Worm (Caenorhabditis elegans) whole organism, L4 larva: Measurements from ENCODE around the gene R11D1.2.

Experiments used
- D1046.2 ChIP-seq: fragments of 200-800 bp; sonication (Bioruptor generic); IDR thresholded peaks from 2 replicates; pipeline ENCODE4 v1.3.6; 2022; ENCODE audit warnings: missing genetic modification characterization, missing compliant biosample characterization
- F26F4.8 ChIP-seq: fragments of 200-800 bp; sonication (Bioruptor generic); conservative IDR thresholded peaks from 2 replicates; pipeline ENCODE4 v1.3.6; 2022; ENCODE audit warnings: missing genetic modification characterization, missing compliant biosample characterization
- F37D6.2 ChIP-seq: sonication (generic microtip); optimal IDR thresholded peaks from 2 replicates; lab custom pipeline; 2016; ENCODE audit warnings: mild to moderate bottlenecking, missing genetic modification characterization, missing compliant biosample characterization
- F49E8.2 ChIP-seq: sonication (generic microtip); optimal IDR thresholded peaks from 2 replicates; lab custom pipeline; 2016; ENCODE audit warnings: missing compliant biosample characterization, mild to moderate bottlenecking, missing genetic modification characterization, borderline replicate concordance
- T20F7.1 ChIP-seq: fragments of 200-800 bp; sonication (Bioruptor generic); optimal IDR thresholded peaks from 2 replicates; lab custom pipeline; 2018; ENCODE audit warnings: mild to moderate bottlenecking, missing genetic modification characterization, missing compliant biosample characterization
- ama-1 ChIP-seq: fragments of 150-350 bp; optimal IDR thresholded peaks from 2 replicates; lab custom pipeline; 2014; ENCODE audit warnings: inconsistent platforms, mixed read lengths
- attf-4 ChIP-seq: sonication (generic microtip); optimal IDR thresholded peaks from 3 replicates; lab custom pipeline; 2017; ENCODE audit warnings: missing biosample characterization, missing genetic modification characterization
- ces-1 ChIP-seq: fragments of 150-350 bp; sonication (generic microtip); optimal IDR thresholded peaks from 4 replicates; lab custom pipeline; 2014; ENCODE audit warnings: missing biosample characterization, missing genetic modification reagents, missing genetic modification characterization
- daf-16 ChIP-seq, 3 experiments: sonication (generic microtip); optimal IDR thresholded peaks; 2 replicates each; lab custom pipeline; 2016 to 2017; ENCODE audit warnings: missing genetic modification characterization in 3 of 3, missing genetic modification reagents in 3 of 3, mild to moderate bottlenecking in 2 of 3, missing compliant biosample characterization in 2 of 3, missing biosample characterization in 1 of 3, moderate library complexity in 1 of 3
- duxl-1 ChIP-seq: sonication (generic microtip); optimal IDR thresholded peaks from 2 replicates; lab custom pipeline; 2016; ENCODE audit warnings: mild to moderate bottlenecking, missing genetic modification characterization, moderate library complexity, missing compliant biosample characterization; ENCODE audit not compliant: poor library complexity
- hif-1 ChIP-seq, 2 experiments: sonication (generic microtip); optimal IDR thresholded peaks; 2 replicates each; lab custom pipeline; 2016 to 2017; ENCODE audit warnings: missing compliant biosample characterization in 2 of 2, missing genetic modification characterization in 2 of 2, missing genetic modification reagents in 2 of 2, missing genotype in 2 of 2, mild to moderate bottlenecking in 1 of 2
- hlh-30 ChIP-seq: sonication (generic microtip); optimal IDR thresholded peaks from 2 replicates; lab custom pipeline; 2017; ENCODE audit warnings: antibody characterized with exemption, mild to moderate bottlenecking, missing genetic modification characterization, missing compliant biosample characterization; ENCODE audit not compliant: insufficient read depth
- jun-1 ChIP-seq: fragments of 150-350 bp; optimal IDR thresholded peaks from 2 replicates; lab custom pipeline; 2014; ENCODE audit warnings: missing biosample characterization, missing genetic modification reagents, missing genetic modification characterization
- lim-7 ChIP-seq: fragments of 200-800 bp; sonication (Bioruptor generic); IDR thresholded peaks from 2 replicates; pipeline ENCODE4 v1.3.6; 2022; ENCODE audit warnings: missing genetic modification characterization, missing compliant biosample characterization
- lin-38 ChIP-seq: fragments of 200-800 bp; sonication (Bioruptor generic); IDR thresholded peaks from 2 replicates; pipeline ENCODE4 v1.3.6; 2022; ENCODE audit warnings: missing genetic modification reagents, missing genetic modification characterization, missing compliant biosample characterization
- lin-39 ChIP-seq: fragments of 150-350 bp; optimal IDR thresholded peaks from 2 replicates; lab custom pipeline; 2014; ENCODE audit warnings: missing biosample characterization, missing genetic modification reagents, missing genetic modification characterization
- lir-3 ChIP-seq: sonication (generic microtip); optimal IDR thresholded peaks from 2 replicates; lab custom pipeline; 2016; ENCODE audit warnings: mild to moderate bottlenecking, missing genetic modification characterization, missing compliant biosample characterization
- lsy-2 ChIP-seq, 2 experiments: fragments of 150-350 bp in 1 of 2; sonication (generic microtip) in 1 of 2; optimal IDR thresholded peaks; 2 replicates each; lab custom pipeline; 2014 to 2017; ENCODE audit warnings: missing biosample characterization in 2 of 2, missing genetic modification characterization in 2 of 2
- madf-9 ChIP-seq: fragments of 200-800 bp; sonication (Bioruptor generic); conservative IDR thresholded peaks from 2 replicates; pipeline ENCODE4 v1.3.6; 2022; ENCODE audit warnings: missing genetic modification reagents, missing genetic modification characterization, missing compliant biosample characterization
- mes-2 ChIP-seq: sonication (generic microtip); optimal IDR thresholded peaks from 2 replicates; lab custom pipeline; 2016; ENCODE audit warnings: missing genotype, mild to moderate bottlenecking, missing genetic modification characterization, missing compliant biosample characterization; ENCODE audit not compliant: poor library complexity, severe bottlenecking
- mxl-3 ChIP-seq: fragments of 200-800 bp; sonication (Bioruptor generic); optimal IDR thresholded peaks from 2 replicates; lab custom pipeline; 2018; ENCODE audit warnings: mild to moderate bottlenecking, missing genetic modification characterization, missing compliant biosample characterization
- nhr-11 ChIP-seq: fragments of 150-350 bp; optimal IDR thresholded peaks from 2 replicates; lab custom pipeline; 2014; ENCODE audit warnings: missing biosample characterization, missing genetic modification characterization
- nhr-25 ChIP-seq: sonication (generic microtip); optimal IDR thresholded peaks from 2 replicates; lab custom pipeline; 2017; ENCODE audit warnings: missing genetic modification characterization, mild to moderate bottlenecking, missing compliant biosample characterization, antibody characterized with exemption, moderate library complexity, borderline replicate concordance; ENCODE audit not compliant: insufficient read depth
- nhr-48 ChIP-seq: sonication (generic microtip); optimal IDR thresholded peaks from 2 replicates; lab custom pipeline; 2016; ENCODE audit warnings: mild to moderate bottlenecking, missing genetic modification characterization, missing compliant biosample characterization
- nhr-6 ChIP-seq: fragments of 150-350 bp; optimal IDR thresholded peaks from 2 replicates; lab custom pipeline; 2014; ENCODE audit warnings: missing biosample characterization, missing genetic modification characterization
- nhr-76 ChIP-seq: fragments of 150-350 bp; optimal IDR thresholded peaks from 2 replicates; lab custom pipeline; 2014; ENCODE audit warnings: missing biosample characterization, missing genetic modification characterization
- nhr-77 ChIP-seq: fragments of 150-350 bp; optimal IDR thresholded peaks from 2 replicates; lab custom pipeline; 2014; ENCODE audit warnings: missing biosample characterization, missing genetic modification characterization
- php-3 ChIP-seq: fragments of 200-800 bp; sonication (Bioruptor generic); IDR thresholded peaks from 2 replicates; pipeline ENCODE4 v1.3.6; 2022; ENCODE audit warnings: missing genetic modification reagents, missing genetic modification characterization, missing compliant biosample characterization
- rbr-2 ChIP-seq: sonication (generic microtip); optimal IDR thresholded peaks from 2 replicates; lab custom pipeline; 2016; ENCODE audit warnings: missing genotype, missing genetic modification characterization, missing compliant biosample characterization
- set-16 ChIP-seq: fragments of 200-800 bp; sonication (Bioruptor generic); IDR thresholded peaks from 2 replicates; pipeline ENCODE4 v1.3.6; 2022; ENCODE audit warnings: missing genetic modification reagents, missing genetic modification characterization, missing compliant biosample characterization
- skn-1 ChIP-seq: fragments of 150-350 bp; optimal IDR thresholded peaks from 2 replicates; lab custom pipeline; 2014; ENCODE audit warnings: missing biosample characterization, missing genetic modification characterization
- tra-1 ChIP-seq: fragments of 200-800 bp; sonication (Bioruptor generic); IDR thresholded peaks from 2 replicates; pipeline ENCODE4 v1.3.6; 2022; ENCODE audit warnings: missing genetic modification reagents, missing genetic modification characterization, missing compliant biosample characterization
- unc-39 ChIP-seq: sonication (generic microtip); optimal IDR thresholded peaks from 2 replicates; lab custom pipeline; 2017; ENCODE audit warnings: missing biosample characterization, missing genetic modification characterization
- unc-62 ChIP-seq, 3 experiments: fragments of 150-350 bp in 1 of 3; sonication (generic microtip); optimal IDR thresholded peaks in 2 of 3; peaks in 1 of 3; 1 replicate in 1 of 3; 2 replicates in 2 of 3; lab custom pipeline; 2014 to 2017; ENCODE audit warnings: missing biosample characterization in 3 of 3, missing genetic modification characterization in 3 of 3, missing genetic modification reagents in 3 of 3, missing genotype in 1 of 3
- zfp-2 ChIP-seq: sonication (generic microtip); optimal IDR thresholded peaks from 2 replicates; lab custom pipeline; 2016; ENCODE audit warnings: mild to moderate bottlenecking, missing genetic modification characterization, missing compliant biosample characterization
- zfp-3 ChIP-seq: fragments of 200-800 bp; sonication (Bioruptor generic); conservative IDR thresholded peaks from 2 replicates; pipeline ENCODE4 v1.3.6; 2022; ENCODE audit warnings: missing genetic modification reagents, missing genetic modification characterization, missing compliant biosample characterization

Gene R11D1.2

ce11 chrV:12696790-12697189 lies 11.6 kb upstream of the R11D1.2 start:
- TF ChIP-seq zfp-2 = no peak
- TF ChIP-seq attf-4 = no peak
- no peak for TF ChIP-seq nhr-25 (tag; lab: Kevin White, UChicago)
- TF ChIP-seq zfp-3 (GFP tag; lab: Robert Waterston, UW) = no peak
- no peak for TF ChIP-seq tra-1 (GFP tag; lab: Robert Waterston, UW)
- no peak for TF ChIP-seq F49E8.2 (tag; lab: Kevin White, UChicago)
- no peak for TF ChIP-seq php-3 (GFP tag; lab: Robert Waterston, UW)
- no peak for TF ChIP-seq lir-3 (tag; lab: Kevin White, UChicago)
- no peak for TF ChIP-seq mxl-3
- no peak for TF ChIP-seq jun-1 (tag; lab: Kevin White, UChicago)
- no peak for TF ChIP-seq skn-1
- no peak for TF ChIP-seq ama-1
- no peak for TF ChIP-seq set-16
- TF ChIP-seq nhr-77 (tag; lab: Kevin White, UChicago) = no peak
- TF ChIP-seq lin-39 (tag; lab: Kevin White, UChicago) = no peak
- TF ChIP-seq mes-2 (tag; lab: Kevin White, UChicago) = no peak
- TF ChIP-seq unc-39 (tag; lab: Kevin White, UChicago) = no peak
- TF ChIP-seq T20F7.1 (GFP tag; lab: Kevin White, UChicago) = no peak
- no peak for TF ChIP-seq D1046.2

ce11 chrV:12697364-12697901 lies 11.0 kb upstream of the R11D1.2 start, which contains the start of gene istr-1:
Gene istr-1 (plus strand): TSS chrV:12697858.
- TF ChIP-seq rbr-2 (tag; lab: Kevin White, UChicago) = peak; percentile 0
- peak; percentile 52 for TF ChIP-seq nhr-11 (tag; lab: Kevin White, UChicago)
- TF ChIP-seq nhr-48 (tag; lab: Kevin White, UChicago) = no peak
- no peak for TF ChIP-seq F26F4.8 (GFP tag; lab: Robert Waterston, UW)
- no peak for TF ChIP-seq tra-1 (GFP tag; lab: Robert Waterston, UW)
- no peak for TF ChIP-seq duxl-1
- TF ChIP-seq skn-1 = no peak
- peak; percentile 30 for TF ChIP-seq nhr-6 (tag; lab: Kevin White, UChicago)
- peak; percentile 38 for TF ChIP-seq T20F7.1 (GFP tag; lab: Kevin White, UChicago)
- TF ChIP-seq hlh-30 (tag; lab: Kevin White, UChicago) = peak; percentile 74
- TF ChIP-seq daf-16 (GFP tag; optimal IDR thresholded peaks at IDR 0.05; lab: Kevin White, UChicago) = no peak
- TF ChIP-seq daf-16 (tag; optimal IDR thresholded peaks at IDR 0.05; lab: Kevin White, UChicago) = peak; percentile 39
- no peak for TF ChIP-seq nhr-76 (tag; lab: Kevin White, UChicago)
- peak in 1 of 2 experiments; percentile 47 for TF ChIP-seq lsy-2 (tag; optimal IDR thresholded peaks at IDR 0.05; lab: Kevin White, UChicago)
- TF ChIP-seq lin-38 (GFP tag; lab: Robert Waterston, UW) = peak; percentile 49
- TF ChIP-seq madf-9 (GFP tag; lab: Robert Waterston, UW) = no peak
- no peak for TF ChIP-seq F37D6.2 (tag; lab: Kevin White, UChicago)

ce11 chrV:12701613-12702012 lies 6.8 kb upstream of the R11D1.2 start:
- TF ChIP-seq attf-4 (no peak), hif-1 (tag; optimal IDR thresholded peaks at IDR 0.05; lab: Kevin White, UChicago) (no peak), ces-1 (peak; percentile 44), nhr-25 (tag; lab: Kevin White, UChicago) (no peak), lim-7 (GFP tag; lab: Robert Waterston, UW) (no peak), unc-62 (GFP tag; optimal IDR thresholded peaks at IDR 0.05 in 1 of 2; lab: Kevin White, UChicago) (no peak), unc-62 (tag; optimal IDR thresholded peaks at IDR 0.05; lab: Kevin White, UChicago) (no peak)
